Fruit fly (Drosophila melanogaster) whole organism, embryonic: Measurements from ENCODE around the gene Bicra.
A peak's percentile ranks its signal among the peaks of the same experiment; 100 is the strongest.

Source experiments
- CG10267 ChIP-seq: fragments of 200-800 bp; sonication (Bioruptor generic); optimal IDR thresholded peaks from 2 replicates; lab custom pipeline; 2018; ENCODE audit warnings: missing biosample characterization, mild to moderate bottlenecking, missing genetic modification characterization, moderate library complexity
- CG10654 ChIP-seq: fragments of 200-800 bp; sonication (Bioruptor generic); optimal IDR thresholded peaks from 2 replicates; lab custom pipeline; 2016; ENCODE audit warnings: missing biosample characterization, missing genetic modification characterization
- CG10959 ChIP-seq: fragments of 200-800 bp; sonication (Bioruptor generic); IDR thresholded peaks from 2 replicates; pipeline ENCODE4 v1.3.6; 2022; ENCODE audit warnings: missing biosample characterization, missing genetic modification characterization
- CG11085 ChIP-seq: fragments of 200-800 bp; sonication (Bioruptor generic); IDR thresholded peaks from 2 replicates; pipeline ENCODE4 v1.3.6; 2022; ENCODE audit warnings: missing biosample characterization, missing genetic modification characterization
- CG11456 ChIP-seq: fragments of 200-800 bp; sonication (Bioruptor generic); IDR thresholded peaks from 3 replicates; pipeline ENCODE4 v1.3.6; 2022; ENCODE audit warnings: missing biosample characterization, missing genetic modification characterization
- CG12155 ChIP-seq: fragments of 200-800 bp; sonication (Bioruptor generic); optimal IDR thresholded peaks from 3 replicates; lab custom pipeline; 2016; ENCODE audit warnings: missing biosample characterization, missing genetic modification characterization
- CG13287 ChIP-seq: fragments of 200-800 bp; sonication (Bioruptor generic); IDR thresholded peaks from 2 replicates; pipeline ENCODE4 v1.3.6; 2022; ENCODE audit warnings: missing biosample characterization, missing genetic modification characterization; ENCODE audit not compliant: partially characterized antibody
- CG13894 ChIP-seq: fragments of 200-800 bp; sonication (Bioruptor generic); optimal IDR thresholded peaks from 3 replicates; lab custom pipeline; 2018; ENCODE audit warnings: missing biosample characterization, mild to moderate bottlenecking, missing genetic modification characterization, moderate library complexity
- CG14965 ChIP-seq: fragments of 200-800 bp; sonication (Bioruptor generic); optimal IDR thresholded peaks from 2 replicates; lab custom pipeline; 2016; ENCODE audit warnings: missing biosample characterization, missing genetic modification characterization, borderline replicate concordance
- CG16863 ChIP-seq: fragments of 200-800 bp; sonication (Bioruptor generic); optimal IDR thresholded peaks from 3 replicates; lab custom pipeline; 2016; ENCODE audit warnings: missing biosample characterization, missing genetic modification characterization
- CG17568 ChIP-seq: fragments of 200-800 bp; sonication (Bioruptor generic); optimal IDR thresholded peaks from 2 replicates; lab custom pipeline; 2018; ENCODE audit warnings: missing biosample characterization, mild to moderate bottlenecking, missing genetic modification characterization, moderate library complexity
- CG2129 ChIP-seq: fragments of 200-800 bp; sonication (Bioruptor generic); IDR thresholded peaks from 2 replicates; pipeline ENCODE4 v1.3.6; 2022; ENCODE audit warnings: missing biosample characterization, missing genetic modification characterization; ENCODE audit not compliant: partially characterized antibody
- CG3163 ChIP-seq: fragments of 200-800 bp; sonication (Bioruptor generic); optimal IDR thresholded peaks from 3 replicates; lab custom pipeline; 2016; ENCODE audit warnings: missing biosample characterization, missing genetic modification characterization
- CG3281 ChIP-seq: fragments of 200-800 bp; sonication (Bioruptor generic); optimal IDR thresholded peaks from 3 replicates; lab custom pipeline; 2017; ENCODE audit warnings: missing biosample characterization, mild to moderate bottlenecking, missing genetic modification characterization
- CG4854 ChIP-seq: fragments of 200-800 bp; sonication (Bioruptor generic); optimal IDR thresholded peaks from 2 replicates; lab custom pipeline; 2016; ENCODE audit warnings: missing biosample characterization, missing genetic modification characterization, inconsistent platforms
- CG6791 ChIP-seq: fragments of 200-800 bp; sonication (Bioruptor generic); IDR thresholded peaks from 3 replicates; pipeline ENCODE4 v1.3.6; 2022; ENCODE audit warnings: missing biosample characterization, missing genetic modification characterization; ENCODE audit not compliant: partially characterized antibody
- CG8359 ChIP-seq: fragments of 200-800 bp; sonication (Bioruptor generic); optimal IDR thresholded peaks from 2 replicates; lab custom pipeline; 2017; ENCODE audit warnings: missing biosample characterization, mild to moderate bottlenecking, missing genetic modification characterization, borderline replicate concordance
- CG9797 ChIP-seq: fragments of 200-800 bp; sonication (Bioruptor generic); optimal IDR thresholded peaks from 3 replicates; lab custom pipeline; 2018; ENCODE audit warnings: missing biosample characterization, mild to moderate bottlenecking, missing genetic modification characterization
- CHES-1-like ChIP-seq: fragments of 200-800 bp; sonication (Bioruptor generic); optimal IDR thresholded peaks from 2 replicates; lab custom pipeline; 2016; ENCODE audit warnings: missing biosample characterization, missing genetic modification characterization
- CTCF ChIP-seq: fragments of 200-800 bp; sonication (Bioruptor generic); optimal IDR thresholded peaks from 2 replicates; lab custom pipeline; 2017; ENCODE audit warnings: missing biosample characterization, mild to moderate bottlenecking, missing genetic modification characterization, moderate library complexity
- Dek ChIP-seq: fragments of 200-800 bp; sonication (Bioruptor generic); optimal IDR thresholded peaks from 3 replicates; lab custom pipeline; 2019; ENCODE audit warnings: missing biosample characterization, mild to moderate bottlenecking, missing genetic modification characterization, moderate library complexity
- Dip2 ChIP-seq: fragments of 200-800 bp; sonication (Bioruptor generic); IDR thresholded peaks from 2 replicates; pipeline ENCODE4 v1.3.6; 2022; ENCODE audit warnings: missing biosample characterization, missing genetic modification characterization
- GATAe ChIP-seq: fragments of 200-800 bp; sonication (Bioruptor generic); conservative IDR thresholded peaks from 2 replicates; pipeline ENCODE4 v1.3.6; 2022; ENCODE audit warnings: missing biosample characterization, missing genetic modification characterization
- Hey ChIP-seq: fragments of 200-800 bp; sonication (Bioruptor generic); optimal IDR thresholded peaks from 3 replicates; lab custom pipeline; 2018; ENCODE audit warnings: missing biosample characterization, mild to moderate bottlenecking, missing genetic modification characterization
- Mes4 ChIP-seq: fragments of 200-800 bp; sonication (Bioruptor generic); optimal IDR thresholded peaks from 2 replicates; lab custom pipeline; 2016; ENCODE audit warnings: missing biosample characterization, missing genetic modification characterization
- NC2α ChIP-seq: fragments of 200-800 bp; sonication (Bioruptor generic); optimal IDR thresholded peaks from 2 replicates; lab custom pipeline; 2016; ENCODE audit warnings: missing biosample characterization, missing genetic modification characterization
- PHDP ChIP-seq: fragments of 200-800 bp; sonication (Bioruptor generic); optimal IDR thresholded peaks from 3 replicates; lab custom pipeline; 2018; ENCODE audit warnings: missing biosample characterization, mild to moderate bottlenecking, missing genetic modification characterization, moderate library complexity
- TFAM ChIP-seq: fragments of 200-800 bp; sonication (Bioruptor generic); optimal IDR thresholded peaks from 2 replicates; lab custom pipeline; 2017; ENCODE audit warnings: missing biosample characterization, missing genetic modification characterization, inconsistent platforms
- bbx ChIP-seq: fragments of 200-800 bp; sonication (Bioruptor generic); IDR thresholded peaks from 2 replicates; pipeline ENCODE4 v1.3.6; 2022; ENCODE audit warnings: missing biosample characterization, missing genetic modification characterization; ENCODE audit not compliant: partially characterized antibody
- cas ChIP-seq: fragments of 200-800 bp; sonication (Bioruptor generic); IDR thresholded peaks from 2 replicates; pipeline ENCODE4 v1.3.6; 2022; ENCODE audit warnings: missing biosample characterization, missing genetic modification characterization
- corto ChIP-seq: fragments of 200-800 bp; sonication (Bioruptor generic); optimal IDR thresholded peaks from 2 replicates; lab custom pipeline; 2016; ENCODE audit warnings: missing biosample characterization, mild to moderate bottlenecking, missing genetic modification characterization, moderate library complexity
- crol ChIP-seq: fragments of 200-800 bp; sonication (Bioruptor generic); IDR thresholded peaks from 2 replicates; pipeline ENCODE4 v1.3.6; 2022; ENCODE audit warnings: missing biosample characterization, missing genetic modification characterization
- exex ChIP-seq: fragments of 200-800 bp; sonication (Bioruptor generic); optimal IDR thresholded peaks from 4 replicates; lab custom pipeline; 2018; ENCODE audit warnings: missing biosample characterization, mild to moderate bottlenecking, missing genetic modification characterization, moderate library complexity
- gfzf ChIP-seq: fragments of 200-800 bp; sonication (Bioruptor generic); optimal IDR thresholded peaks from 2 replicates; lab custom pipeline; 2016; ENCODE audit warnings: missing biosample characterization, mild to moderate bottlenecking, missing genetic modification characterization, moderate library complexity
- hb ChIP-seq: fragments of 200-800 bp; sonication (Bioruptor generic); IDR thresholded peaks from 3 replicates; pipeline ENCODE4 v1.3.6; 2022; ENCODE audit warnings: missing biosample characterization, missing genetic modification characterization; ENCODE audit not compliant: partially characterized antibody
- her ChIP-seq: fragments of 200-800 bp; sonication (Bioruptor generic); optimal IDR thresholded peaks from 2 replicates; lab custom pipeline; 2016; ENCODE audit warnings: missing biosample characterization, missing genetic modification characterization
- jing ChIP-seq: fragments of 200-800 bp; sonication (Bioruptor generic); optimal IDR thresholded peaks from 2 replicates; lab custom pipeline; 2018; ENCODE audit warnings: missing biosample characterization, mild to moderate bottlenecking, missing genetic modification characterization
- lbe ChIP-seq: fragments of 200-800 bp; sonication (Bioruptor generic); optimal IDR thresholded peaks from 2 replicates; lab custom pipeline; 2016; ENCODE audit warnings: missing biosample characterization, mild to moderate bottlenecking, missing genetic modification characterization
- mld ChIP-seq: fragments of 200-800 bp; sonication (Bioruptor generic); IDR thresholded peaks from 3 replicates; pipeline ENCODE4 v1.3.6; 2022; ENCODE audit warnings: missing biosample characterization, missing genetic modification characterization; ENCODE audit not compliant: partially characterized antibody
- nerfin-1 ChIP-seq: fragments of 200-800 bp; sonication (Bioruptor generic); optimal IDR thresholded peaks from 3 replicates; lab custom pipeline; 2019; ENCODE audit warnings: missing biosample characterization, mild to moderate bottlenecking, missing genetic modification characterization, moderate library complexity
- nmo ChIP-seq: fragments of 200-800 bp; sonication (Bioruptor generic); optimal IDR thresholded peaks from 2 replicates; lab custom pipeline; 2018; ENCODE audit warnings: missing biosample characterization, mild to moderate bottlenecking, missing genetic modification characterization, moderate library complexity
- pnt ChIP-seq: fragments of 200-800 bp; sonication (Bioruptor generic); optimal IDR thresholded peaks from 3 replicates; lab custom pipeline; 2016; ENCODE audit warnings: missing biosample characterization, missing genetic modification characterization
- row ChIP-seq: fragments of 200-800 bp; sonication (Bioruptor generic); IDR thresholded peaks from 3 replicates; pipeline ENCODE4 v1.3.6; 2022; ENCODE audit warnings: missing biosample characterization, missing genetic modification characterization
- sima ChIP-seq: fragments of 200-800 bp; sonication (Bioruptor generic); optimal IDR thresholded peaks from 2 replicates; lab custom pipeline; 2016; ENCODE audit warnings: missing biosample characterization, missing genetic modification characterization
- tna ChIP-seq: fragments of 200-800 bp; sonication (Bioruptor generic); IDR thresholded peaks from 2 replicates; pipeline ENCODE4 v1.3.6; 2022; ENCODE audit warnings: missing biosample characterization, missing genetic modification characterization; ENCODE audit not compliant: partially characterized antibody
- ttk ChIP-seq: fragments of 200-800 bp; sonication (Bioruptor generic); IDR thresholded peaks from 2 replicates; pipeline ENCODE4 v2.1.2; 2022; ENCODE audit warnings: missing biosample characterization, missing genetic modification characterization
- twi ChIP-seq: fragments of 200-800 bp; optimal IDR thresholded peaks from 2 replicates; lab custom pipeline; 2019; ENCODE audit warnings: missing biosample characterization, mild to moderate bottlenecking, missing genetic modification characterization, moderate library complexity
- unpg ChIP-seq: fragments of 200-800 bp; sonication (Bioruptor generic); optimal IDR thresholded peaks from 3 replicates; lab custom pipeline; 2018; ENCODE audit warnings: missing biosample characterization, mild to moderate bottlenecking, missing genetic modification characterization, moderate library complexity
- zen ChIP-seq: fragments of 200-800 bp; sonication (Bioruptor generic); optimal IDR thresholded peaks from 3 replicates; lab custom pipeline; 2018; ENCODE audit warnings: missing biosample characterization, mild to moderate bottlenecking, missing genetic modification characterization, moderate library complexity

The Bicra gene

dm6 chr3R:29112398-29113150, 49.7 kb downstream of the Bicra start, which contains the start of the genes alpha-Man-Ib and Pdhb (continued):
- TF ChIP-seq mld (GFP tag; lab: Robert Waterston, UW): no peak
- no peak for TF ChIP-seq Mes4 (GFP tag; lab: Kevin White, UChicago)
- TF ChIP-seq unpg (GFP tag; lab: Kevin White, UChicago): peak; percentile 76
- no peak for TF ChIP-seq Dip2 (GFP tag; lab: Robert Waterston, UW)
- no peak for TF ChIP-seq corto (GFP tag; lab: Kevin White, UChicago)
- TF ChIP-seq crol (GFP tag; lab: Robert Waterston, UW): no peak
- TF ChIP-seq lbe: peak; percentile 72
- peak; percentile 88 for TF ChIP-seq CG9797 (GFP tag; lab: Kevin White, UChicago)
- TF ChIP-seq CG16863 (GFP tag; lab: Kevin White, UChicago): peak; percentile 45
- TF ChIP-seq cas (GFP tag; lab: Robert Waterston, UW): peak; percentile 76
- no peak for TF ChIP-seq bbx (GFP tag; lab: Robert Waterston, UW)
- TF ChIP-seq CG4854 (GFP tag; lab: Kevin White, UChicago): no peak
- TF ChIP-seq CG6791: no peak
- peak; percentile 97 for TF ChIP-seq row (GFP tag; lab: Robert Waterston, UW)
- TF ChIP-seq CG3281: peak; percentile 80
- no peak for TF ChIP-seq CG8359 (GFP tag; lab: Kevin White, UChicago)
- TF ChIP-seq CHES-1-like (GFP tag; lab: Kevin White, UChicago): peak; percentile 19
- TF ChIP-seq GATAe: peak; percentile 38; the same call in 1 of the 2 replicates
- TF ChIP-seq CG14965 (GFP tag; lab: Kevin White, UChicago): no peak
- TF ChIP-seq Dek: peak; percentile 88
- peak; percentile 16 for TF ChIP-seq her (GFP tag; lab: Kevin White, UChicago)
- peak; percentile 45 for TF ChIP-seq pnt (GFP tag; lab: Kevin White, UChicago)
- peak; percentile 78 for TF ChIP-seq gfzf (GFP tag; lab: Kevin White, UChicago)
- peak; percentile 33; the same call in 1 of the 2 replicates for TF ChIP-seq CG10959 (GFP tag; lab: Robert Waterston, UW)
- peak; percentile 90 for TF ChIP-seq CG11456 (GFP tag; lab: Robert Waterston, UW)
- TF ChIP-seq CG13894 (tag; lab: Kevin White, UChicago): no peak
- peak; percentile 82 for TF ChIP-seq CG10267 (tag; lab: Kevin White, UChicago)
- peak; percentile 51 for TF ChIP-seq exex (tag; lab: Kevin White, UChicago)
- no peak for TF ChIP-seq tna (GFP tag; lab: Robert Waterston, UW)
- peak; percentile 92 for TF ChIP-seq nmo (GFP tag; lab: Kevin White, UChicago)
- TF ChIP-seq CG11085: peak; percentile 81
- TF ChIP-seq hb: no peak
- TF ChIP-seq twi (tag; lab: Kevin White, UChicago): peak; percentile 73
- no peak for TF ChIP-seq CTCF (GFP tag; lab: Kevin White, UChicago)
- no peak for TF ChIP-seq TFAM (GFP tag; lab: Kevin White, UChicago)
- peak; percentile 56; the same call in 1 of the 2 replicates for TF ChIP-seq ttk (GFP tag; lab: Robert Waterston, UW)
- TF ChIP-seq CG3163 (GFP tag; lab: Kevin White, UChicago): no peak
- TF ChIP-seq CG2129 (GFP tag; lab: Robert Waterston, UW): no peak
- TF ChIP-seq Hey (tag; lab: Kevin White, UChicago): no peak
- TF ChIP-seq CG13287: peak; percentile 56
- TF ChIP-seq CG17568: no peak
- TF ChIP-seq PHDP (tag; lab: Kevin White, UChicago): peak; percentile 72
- peak; percentile 73 for TF ChIP-seq CG12155
- no peak for TF ChIP-seq NC2α
- TF ChIP-seq CG10654: peak; percentile 73
- no peak for TF ChIP-seq jing (GFP tag; lab: Kevin White, UChicago)
- no peak for TF ChIP-seq sima (GFP tag; lab: Kevin White, UChicago)
- peak; percentile 84 for TF ChIP-seq nerfin-1
- TF ChIP-seq zen: peak; percentile 82
